Fruit fly (Drosophila melanogaster) whole organism, embryonic: ENCODE results near the gene BthD.

Source experiments
- ATbp ChIP-seq: fragments of 200-800 bp; sonication (Bioruptor generic); optimal IDR thresholded peaks from 2 replicates; lab custom pipeline; 2017; ENCODE audit warnings: missing biosample characterization, mild to moderate bottlenecking, missing genetic modification characterization, missing genetic modification reagents
- Ada2b ChIP-seq: fragments of 200-800 bp; sonication (Bioruptor generic); IDR thresholded peaks from 2 replicates; pipeline ENCODE4 v1.3.6; 2022; ENCODE audit warnings: missing biosample characterization, missing genetic modification characterization
- Atf3 ChIP-seq: fragments of 200-800 bp; sonication (Bioruptor generic); optimal IDR thresholded peaks from 3 replicates; lab custom pipeline; 2016; ENCODE audit warnings: missing biosample characterization, missing genetic modification characterization
- B-H2 ChIP-seq: fragments of 200-800 bp; sonication (Bioruptor generic); optimal IDR thresholded peaks from 2 replicates; lab custom pipeline; 2018; ENCODE audit warnings: missing biosample characterization, mild to moderate bottlenecking, missing genetic modification characterization
- CG10366 ChIP-seq: fragments of 200-800 bp; sonication (Bioruptor generic); IDR thresholded peaks from 2 replicates; pipeline ENCODE4 v1.3.6; 2022; ENCODE audit warnings: missing biosample characterization, missing genetic modification characterization
- CG10431 ChIP-seq: fragments of 200-800 bp; sonication (Bioruptor generic); optimal IDR thresholded peaks from 3 replicates; lab custom pipeline; 2018; ENCODE audit warnings: missing biosample characterization, mild to moderate bottlenecking, missing genetic modification characterization
- CG12219 ChIP-seq: fragments of 200-800 bp; sonication (Bioruptor generic); optimal IDR thresholded peaks from 3 replicates; lab custom pipeline; 2018; ENCODE audit warnings: missing biosample characterization, mild to moderate bottlenecking, missing genetic modification characterization
- CG14965 ChIP-seq: fragments of 200-800 bp; sonication (Bioruptor generic); optimal IDR thresholded peaks from 2 replicates; lab custom pipeline; 2016; ENCODE audit warnings: missing biosample characterization, missing genetic modification characterization, borderline replicate concordance
- CG17385 ChIP-seq: fragments of 200-800 bp; sonication (Bioruptor generic); optimal IDR thresholded peaks from 3 replicates; lab custom pipeline; 2018; ENCODE audit warnings: missing biosample characterization, mild to moderate bottlenecking, missing genetic modification characterization
- CG17802 ChIP-seq: fragments of 200-800 bp; sonication (Bioruptor generic); optimal IDR thresholded peaks from 2 replicates; lab custom pipeline; 2018; ENCODE audit warnings: missing biosample characterization, mild to moderate bottlenecking, missing genetic modification characterization, moderate library complexity
- CG17829 ChIP-seq: fragments of 200-800 bp; optimal IDR thresholded peaks from 2 replicates; lab custom pipeline; 2019; ENCODE audit warnings: missing biosample characterization, mild to moderate bottlenecking, missing genetic modification characterization, moderate library complexity
- CG2202 ChIP-seq: fragments of 200-800 bp; sonication (Bioruptor generic); optimal IDR thresholded peaks from 2 replicates; lab custom pipeline; 2018; ENCODE audit warnings: missing biosample characterization, mild to moderate bottlenecking, missing genetic modification characterization
- CG30020 ChIP-seq: fragments of 200-800 bp; optimal IDR thresholded peaks from 2 replicates; lab custom pipeline; 2019; ENCODE audit warnings: missing biosample characterization, mild to moderate bottlenecking, missing genetic modification characterization, moderate library complexity
- CG3281 ChIP-seq: fragments of 200-800 bp; sonication (Bioruptor generic); optimal IDR thresholded peaks from 3 replicates; lab custom pipeline; 2017; ENCODE audit warnings: missing biosample characterization, mild to moderate bottlenecking, missing genetic modification characterization
- CG34376 ChIP-seq: fragments of 200-800 bp; sonication (Bioruptor generic); optimal IDR thresholded peaks from 2 replicates; lab custom pipeline; 2018; ENCODE audit warnings: missing biosample characterization, mild to moderate bottlenecking, missing genetic modification characterization
- CG3838 ChIP-seq: fragments of 200-800 bp; sonication (Bioruptor generic); optimal IDR thresholded peaks from 3 replicates; lab custom pipeline; 2016; ENCODE audit warnings: missing biosample characterization, missing genetic modification characterization
- CG4360 ChIP-seq: fragments of 200-800 bp; sonication (Bioruptor generic); IDR thresholded peaks from 2 replicates; pipeline ENCODE4 v1.3.6; 2022; ENCODE audit warnings: missing biosample characterization, missing genetic modification characterization
- CG4617 ChIP-seq: fragments of 200-800 bp; sonication (Bioruptor generic); optimal IDR thresholded peaks from 3 replicates; lab custom pipeline; 2016; ENCODE audit warnings: missing biosample characterization, missing genetic modification characterization, borderline replicate concordance
- CG4730 ChIP-seq: fragments of 200-800 bp; sonication (Bioruptor generic); IDR thresholded peaks from 2 replicates; pipeline ENCODE4 v1.3.6; 2022; ENCODE audit warnings: missing biosample characterization, missing genetic modification characterization
- CG5180 ChIP-seq: fragments of 200-800 bp; sonication (Bioruptor generic); optimal IDR thresholded peaks from 3 replicates; lab custom pipeline; 2017; ENCODE audit warnings: missing biosample characterization, missing genetic modification characterization, mild to moderate bottlenecking, moderate library complexity, missing genetic modification reagents
- CG6272 ChIP-seq: fragments of 200-800 bp; sonication (Bioruptor generic); IDR thresholded peaks from 2 replicates; pipeline ENCODE4 v1.3.6; 2022; ENCODE audit warnings: missing biosample characterization, missing genetic modification characterization
- CG7271 ChIP-seq: fragments of 200-800 bp; sonication (Bioruptor generic); optimal IDR thresholded peaks from 2 replicates; lab custom pipeline; 2018; ENCODE audit warnings: missing biosample characterization, mild to moderate bottlenecking, missing genetic modification characterization, moderate library complexity
- CG7556 ChIP-seq: fragments of 200-800 bp; sonication (Bioruptor generic); optimal IDR thresholded peaks from 2 replicates; lab custom pipeline; 2017; ENCODE audit warnings: missing biosample characterization, mild to moderate bottlenecking, missing genetic modification characterization
- CG7745 ChIP-seq: fragments of 200-800 bp; sonication (Bioruptor generic); optimal IDR thresholded peaks from 2 replicates; lab custom pipeline; 2018; ENCODE audit warnings: missing biosample characterization, mild to moderate bottlenecking, missing genetic modification characterization, moderate library complexity
- CG7963 ChIP-seq: fragments of 200-800 bp; sonication (Bioruptor generic); IDR thresholded peaks from 3 replicates; pipeline ENCODE4 v1.3.6; 2022; ENCODE audit warnings: missing biosample characterization, missing genetic modification characterization; ENCODE audit not compliant: partially characterized antibody
- CG9797 ChIP-seq: fragments of 200-800 bp; sonication (Bioruptor generic); optimal IDR thresholded peaks from 3 replicates; lab custom pipeline; 2018; ENCODE audit warnings: missing biosample characterization, mild to moderate bottlenecking, missing genetic modification characterization
- D19B ChIP-seq: fragments of 200-800 bp; sonication (Bioruptor generic); optimal IDR thresholded peaks from 2 replicates; lab custom pipeline; 2017; ENCODE audit warnings: missing biosample characterization, mild to moderate bottlenecking, missing genetic modification characterization
- Dad ChIP-seq: fragments of 200-800 bp; sonication (Bioruptor generic); optimal IDR thresholded peaks from 3 replicates; lab custom pipeline; 2016; ENCODE audit warnings: missing biosample characterization, missing genetic modification characterization
- Deaf1 ChIP-seq: fragments of 200-800 bp; optimal IDR thresholded peaks from 3 replicates; lab custom pipeline; 2019; ENCODE audit warnings: missing biosample characterization, mild to moderate bottlenecking, missing genetic modification characterization, moderate library complexity
- Dref ChIP-seq: fragments of 200-800 bp; sonication (Bioruptor generic); IDR thresholded peaks from 2 replicates; pipeline ENCODE4 v1.3.6; 2022; ENCODE audit warnings: missing biosample characterization, missing genetic modification characterization
- Ets65A ChIP-seq: fragments of 200-800 bp; sonication (Bioruptor generic); peaks from one replicate; lab custom pipeline; 2016; ENCODE audit warnings: missing biosample characterization, missing genetic modification characterization
- HmgD ChIP-seq: fragments of 200-800 bp; sonication (Bioruptor generic); optimal IDR thresholded peaks from 3 replicates; lab custom pipeline; 2016; ENCODE audit warnings: missing biosample characterization, missing genetic modification characterization
- Nf-YC ChIP-seq: fragments of 200-800 bp; optimal IDR thresholded peaks from 3 replicates; lab custom pipeline; 2019; ENCODE audit warnings: missing biosample characterization, mild to moderate bottlenecking, missing genetic modification characterization, moderate library complexity
- Side ChIP-seq: fragments of 200-800 bp; sonication (Bioruptor generic); optimal IDR thresholded peaks from 2 replicates; lab custom pipeline; 2016; ENCODE audit warnings: missing biosample characterization, missing genetic modification characterization
- Six4 ChIP-seq: fragments of 200-800 bp; sonication (Bioruptor generic); optimal IDR thresholded peaks from 2 replicates; lab custom pipeline; 2016; ENCODE audit warnings: missing biosample characterization, missing genetic modification characterization
- al ChIP-seq: fragments of 200-800 bp; sonication (Bioruptor generic); IDR thresholded peaks from 2 replicates; pipeline ENCODE4 v1.3.6; 2022; ENCODE audit warnings: missing biosample characterization, missing genetic modification characterization
- ash1 ChIP-seq: fragments of 200-800 bp; sonication (Bioruptor generic); optimal IDR thresholded peaks from 2 replicates; lab custom pipeline; 2018; ENCODE audit warnings: missing biosample characterization, mild to moderate bottlenecking, missing genetic modification characterization
- cad ChIP-seq: fragments of >200 bp; optimal IDR thresholded peaks from 2 replicates; lab custom pipeline; 2017; ENCODE audit warnings: missing biosample characterization, missing genetic modification characterization
- croc ChIP-seq: fragments of 200-800 bp; sonication (Bioruptor generic); conservative IDR thresholded peaks from 3 replicates; pipeline ENCODE4 v1.3.6; 2022; ENCODE audit warnings: missing biosample characterization, missing genetic modification characterization
- dati ChIP-seq: fragments of 200-800 bp; sonication (Bioruptor generic); IDR thresholded peaks from 2 replicates; pipeline ENCODE4 v1.3.6; 2022; ENCODE audit warnings: missing biosample characterization, missing genetic modification characterization
- en ChIP-seq: fragments of 200-800 bp; sonication (Bioruptor generic); optimal IDR thresholded peaks from 2 replicates; lab custom pipeline; 2016; ENCODE audit warnings: missing biosample characterization, missing genetic modification characterization
- eve ChIP-seq, 2 experiments: fragments of >200 bp; optimal IDR thresholded peaks; 2 replicates each; lab custom pipeline; 2017; ENCODE audit warnings: missing biosample characterization in 2 of 2, missing genetic modification characterization in 2 of 2
- grn ChIP-seq: fragments of 200-800 bp; sonication (Bioruptor generic); optimal IDR thresholded peaks from 3 replicates; lab custom pipeline; 2017; ENCODE audit warnings: missing biosample characterization, missing genetic modification characterization
- hb ChIP-seq: fragments of 200-800 bp; sonication (Bioruptor generic); IDR thresholded peaks from 3 replicates; pipeline ENCODE4 v1.3.6; 2022; ENCODE audit warnings: missing biosample characterization, missing genetic modification characterization; ENCODE audit not compliant: partially characterized antibody
- lov ChIP-seq, 2 experiments: fragments of 200-800 bp in 1 of 2; fragments of >200 bp in 1 of 2; sonication (Bioruptor generic) in 1 of 2; IDR thresholded peaks in 1 of 2; optimal IDR thresholded peaks in 1 of 2; 2 replicates in 1 of 2; 3 replicates in 1 of 2; pipeline versions ENCODE4 v1.3.6 to Lab custom; 2017 to 2022; ENCODE audit warnings: missing biosample characterization in 1 of 2, missing genetic modification characterization in 1 of 2
- pho ChIP-seq: fragments of 200-800 bp; sonication (Bioruptor generic); optimal IDR thresholded peaks from 2 replicates; lab custom pipeline; 2016; ENCODE audit warnings: missing biosample characterization, missing genetic modification characterization
- psq ChIP-seq: fragments of 200-800 bp; sonication (Bioruptor generic); optimal IDR thresholded peaks from 2 replicates; lab custom pipeline; 2017; ENCODE audit warnings: missing biosample characterization, missing genetic modification characterization
- tap ChIP-seq: fragments of 200-800 bp; optimal IDR thresholded peaks from 3 replicates; lab custom pipeline; 2019; ENCODE audit warnings: missing biosample characterization, mild to moderate bottlenecking, missing genetic modification characterization, moderate library complexity
- twi ChIP-seq: fragments of 200-800 bp; optimal IDR thresholded peaks from 2 replicates; lab custom pipeline; 2019; ENCODE audit warnings: missing biosample characterization, mild to moderate bottlenecking, missing genetic modification characterization, moderate library complexity
- vfl ChIP-seq: fragments of 200-800 bp; sonication (Bioruptor generic); optimal IDR thresholded peaks from 2 replicates; lab custom pipeline; 2016; ENCODE audit warnings: missing biosample characterization, missing genetic modification characterization

The BthD gene

dm6 chrX:13641891-13642617 lies 30.1 kb downstream of the BthD start (continued):
- TF ChIP-seq CG34376 (GFP tag; lab: Kevin White, UChicago) (peak; percentile 50), Nf-YC (tag; lab: Kevin White, UChicago) (peak; percentile 56), pho (GFP tag; lab: Kevin White, UChicago) (no peak), Deaf1 (tag; lab: Kevin White, UChicago) (peak; percentile 92), ATbp (GFP tag; lab: Kevin White, UChicago) (no peak), CG12219 (GFP tag; lab: Kevin White, UChicago) (no peak), al (GFP tag; lab: Robert Waterston, UW) (no peak), dati (GFP tag; lab: Robert Waterston, UW) (no peak), lov (optimal IDR thresholded peaks at IDR 0.05; lab: Kevin White, UChicago) (no peak), lov (GFP tag; IDR thresholded peaks at IDR 0.05; lab: Robert Waterston, UW) (no peak), en (GFP tag; lab: Kevin White, UChicago) (no peak), CG4360 (GFP tag; lab: Robert Waterston, UW) (no peak), cad (GFP tag; lab: Kevin White, UChicago) (no peak), croc (no peak), CG7963 (GFP tag; lab: Robert Waterston, UW) (no peak), Atf3 (GFP tag; lab: Kevin White, UChicago) (no peak), CG4617 (GFP tag; lab: Kevin White, UChicago) (no peak), Dref (GFP tag; lab: Robert Waterston, UW) (no peak), grn (GFP tag; lab: Kevin White, UChicago) (no peak), CG17385 (GFP tag; lab: Kevin White, UChicago) (peak; percentile 76), CG3281 (GFP tag; lab: Kevin White, UChicago) (peak; percentile 31), Six4 (GFP tag; lab: Kevin White, UChicago) (no peak), twi (tag; lab: Kevin White, UChicago) (no peak), CG3838 (GFP tag; lab: Kevin White, UChicago) (no peak), CG17802 (tag; lab: Kevin White, UChicago) (no peak), Dad (GFP tag; lab: Kevin White, UChicago) (no peak), tap (tag; lab: Kevin White, UChicago) (no peak), CG14965 (GFP tag; lab: Kevin White, UChicago) (no peak), CG5180 (GFP tag; lab: Kevin White, UChicago) (no peak), Ada2b (no peak), Side (GFP tag; lab: Kevin White, UChicago) (no peak), CG9797 (GFP tag; lab: Kevin White, UChicago) (no peak), B-H2 (GFP tag; lab: Kevin White, UChicago) (no peak), CG7271 (no peak), CG2202 (tag; lab: Kevin White, UChicago) (no peak), hb (GFP tag; lab: Robert Waterston, UW) (no peak), Ets65A (GFP tag; lab: Kevin White, UChicago) (no peak)
- TF ChIP-seq, all 482 proteins: peak for 71

dm6 chrX:13643961-13644360 lies 32.0 kb downstream of the BthD start:
- TF ChIP-seq CG10366 (GFP tag; lab: Robert Waterston, UW): peak; percentile 28
- no peak for TF ChIP-seq CG7745
- TF ChIP-seq CG7556 (GFP tag; lab: Kevin White, UChicago): peak; percentile 27
- no peak for TF ChIP-seq vfl (GFP tag; lab: Kevin White, UChicago)
- no peak for TF ChIP-seq ash1 (GFP tag; lab: Kevin White, UChicago)
- peak; percentile 17 for TF ChIP-seq CG17829
- TF ChIP-seq CG6272 (GFP tag; lab: Robert Waterston, UW): peak; percentile 37; the same call in 1 of the 2 replicates
- no peak for TF ChIP-seq psq (GFP tag; lab: Kevin White, UChicago)
- TF ChIP-seq Atf3 (GFP tag; lab: Kevin White, UChicago): no peak
- TF ChIP-seq eve (GFP tag; optimal IDR thresholded peaks at IDR 0.05; lab: Kevin White, UChicago): peak in 1 of 2 experiments; percentile 65
- TF ChIP-seq CG30020: no peak
- no peak for TF ChIP-seq HmgD (GFP tag; lab: Kevin White, UChicago)
- TF ChIP-seq CG10431: no peak
- TF ChIP-seq CG4730 (GFP tag; lab: Robert Waterston, UW): peak; percentile 51; the same call in 1 of the 2 replicates
- TF ChIP-seq D19B: no peak
